Fruit fly (Drosophila melanogaster) Kc167 (cell line): ENCODE measurements around the gene DppIII.

ENCODE experiments used
- Sin3A ChIP-seq: fragments of >200 bp; optimal IDR thresholded peaks from 2 replicates; lab custom pipeline; 2018; ENCODE audit warnings: missing external identifiers
- insv ChIP-seq: fragments of >200 bp; optimal IDR thresholded peaks from 3 replicates; lab custom pipeline; 2018; ENCODE audit warnings: missing external identifiers

dm6 chr3R:8326884-8327283 is 17.3 kb upstream of the DppIII start:
- TF ChIP-seq insv (lab: Kevin White, UChicago) (no peak), Sin3A (lab: Kevin White, UChicago) (no peak)
